Worm (Caenorhabditis elegans) whole organism, young adult: ENCODE measurements around the gene F49F1.10.

ENCODE experiments used
- B0336.3 ChIP-seq: fragments of 200-800 bp; sonication (Bioruptor generic); IDR thresholded peaks from 2 replicates; pipeline ENCODE4 v1.3.6; 2022; ENCODE audit warnings: missing genetic modification characterization, missing compliant biosample characterization
- C06A6.2 ChIP-seq: fragments of 200-800 bp; sonication (Bioruptor generic); conservative IDR thresholded peaks from 2 replicates; pipeline ENCODE4 v1.3.6; 2022; ENCODE audit warnings: missing genetic modification characterization, missing compliant biosample characterization
- F10E7.11 ChIP-seq: sonication (generic microtip); optimal IDR thresholded peaks from 2 replicates; lab custom pipeline; 2017; ENCODE audit warnings: mild to moderate bottlenecking, missing genetic modification characterization, moderate library complexity, missing compliant biosample characterization
- F52B5.7 ChIP-seq: sonication (generic microtip); optimal IDR thresholded peaks from 2 replicates; lab custom pipeline; 2016; ENCODE audit warnings: mild to moderate bottlenecking, missing genetic modification characterization, missing compliant biosample characterization
- F55B11.4 ChIP-seq: sonication (generic microtip); optimal IDR thresholded peaks from 2 replicates; lab custom pipeline; 2016; ENCODE audit warnings: missing compliant biosample characterization, missing genetic modification characterization, borderline replicate concordance; ENCODE audit not compliant: insufficient read depth
- K12H6.12 ChIP-seq: fragments of 200-800 bp; sonication (Bioruptor generic); optimal IDR thresholded peaks from 2 replicates; lab custom pipeline; 2018; ENCODE audit warnings: mild to moderate bottlenecking, missing genetic modification characterization, missing compliant biosample characterization
- Y53F4B.3 ChIP-seq: fragments of 200-800 bp; sonication (Bioruptor generic); IDR thresholded peaks from 2 replicates; pipeline ENCODE4 v1.3.6; 2022; ENCODE audit warnings: missing genetic modification reagents, missing genetic modification characterization, missing compliant biosample characterization
- ZK185.1 ChIP-seq: sonication (generic microtip); optimal IDR thresholded peaks from 2 replicates; lab custom pipeline; 2016; ENCODE audit warnings: mild to moderate bottlenecking, missing genetic modification characterization, missing compliant biosample characterization; ENCODE audit not compliant: poor library complexity, severe bottlenecking
- akir-1 ChIP-seq: fragments of 200-800 bp; sonication (Bioruptor generic); optimal IDR thresholded peaks from 2 replicates; lab custom pipeline; 2018; ENCODE audit warnings: mild to moderate bottlenecking, missing genetic modification characterization, moderate library complexity, missing compliant biosample characterization
- attf-5 ChIP-seq: fragments of 200-800 bp; sonication (Bioruptor generic); optimal IDR thresholded peaks from 2 replicates; lab custom pipeline; 2018; ENCODE audit warnings: mild to moderate bottlenecking, missing genetic modification characterization, missing compliant biosample characterization
- cebp-1 ChIP-seq, 2 experiments: fragments of 200-800 bp in 1 of 2; sonication (Bioruptor generic) in 1 of 2; sonication (generic microtip) in 1 of 2; IDR thresholded peaks in 1 of 2; optimal IDR thresholded peaks in 1 of 2; 2 replicates each; pipeline versions ENCODE4 v1.3.6 to Lab custom; 2017 to 2022; ENCODE audit warnings: missing compliant biosample characterization in 2 of 2, missing genetic modification characterization in 2 of 2, mild to moderate bottlenecking in 1 of 2, missing genetic modification reagents in 1 of 2, moderate library complexity in 1 of 2
- ceh-91 ChIP-seq: fragments of 200-800 bp; sonication (Bioruptor generic); IDR thresholded peaks from 2 replicates; pipeline ENCODE4 v1.3.6; 2022; ENCODE audit warnings: missing genetic modification reagents, missing genetic modification characterization, missing compliant biosample characterization
- ekl-4 ChIP-seq: fragments of 200-800 bp; sonication (Bioruptor generic); IDR thresholded peaks from 2 replicates; pipeline ENCODE4 v1.3.6; 2022; ENCODE audit warnings: missing genetic modification reagents, missing genetic modification characterization, missing compliant biosample characterization
- fkh-3 ChIP-seq: sonication (generic microtip); optimal IDR thresholded peaks from 2 replicates; lab custom pipeline; 2016; ENCODE audit warnings: mild to moderate bottlenecking, missing genetic modification characterization, missing compliant biosample characterization
- him-1 ChIP-seq: sonication (generic microtip); optimal IDR thresholded peaks from 2 replicates; lab custom pipeline; 2016; ENCODE audit warnings: missing genotype, missing genetic modification reagents, missing genetic modification characterization, missing compliant biosample characterization
- hlh-12 ChIP-seq: sonication (generic microtip); optimal IDR thresholded peaks from 2 replicates; lab custom pipeline; 2016; ENCODE audit warnings: missing genetic modification characterization, missing compliant biosample characterization
- hmg-1.2 ChIP-seq: fragments of 200-800 bp; sonication (Bioruptor generic); IDR thresholded peaks from 2 replicates; pipeline ENCODE4 v1.3.6; 2022; ENCODE audit warnings: missing genetic modification reagents, missing genetic modification characterization, missing compliant biosample characterization
- let-607 ChIP-seq, 2 experiments: fragments of 200-800 bp in 1 of 2; sonication (Bioruptor generic) in 1 of 2; sonication (generic microtip) in 1 of 2; optimal IDR thresholded peaks; 2 replicates each; lab custom pipeline; 2016 to 2018; ENCODE audit warnings: mild to moderate bottlenecking in 2 of 2, missing compliant biosample characterization in 2 of 2, missing genetic modification characterization in 2 of 2, moderate library complexity in 2 of 2, missing genotype in 1 of 2
- lin-54 ChIP-seq: fragments of 200-800 bp; sonication (Bioruptor generic); optimal IDR thresholded peaks from 2 replicates; lab custom pipeline; 2018; ENCODE audit warnings: mild to moderate bottlenecking, missing genetic modification characterization, missing compliant biosample characterization
- madf-10 ChIP-seq: sonication (generic microtip); optimal IDR thresholded peaks from 2 replicates; lab custom pipeline; 2016; ENCODE audit warnings: mild to moderate bottlenecking, missing genetic modification characterization, missing compliant biosample characterization
- mcd-1 ChIP-seq: fragments of 200-800 bp; sonication (Bioruptor generic); IDR thresholded peaks from 2 replicates; pipeline ENCODE4 v1.3.6; 2022; ENCODE audit warnings: missing genetic modification reagents, missing genetic modification characterization, missing compliant biosample characterization
- nfyb-1 ChIP-seq: fragments of 200-800 bp; sonication (Bioruptor generic); IDR thresholded peaks from 2 replicates; pipeline ENCODE4 v1.3.6; 2022; ENCODE audit warnings: missing genetic modification reagents, missing genetic modification characterization, missing compliant biosample characterization
- nhr-90 ChIP-seq: sonication (generic microtip); optimal IDR thresholded peaks from 2 replicates; lab custom pipeline; 2016; ENCODE audit warnings: missing genotype, mild to moderate bottlenecking, missing genetic modification characterization, missing compliant biosample characterization
- rcor-1 ChIP-seq: fragments of 200-800 bp; sonication (Bioruptor generic); IDR thresholded peaks from 2 replicates; pipeline ENCODE4 v1.3.6; 2022; ENCODE audit warnings: missing genetic modification reagents, missing genetic modification characterization, missing compliant biosample characterization
- snpc-1.1 ChIP-seq: sonication (generic microtip); optimal IDR thresholded peaks from 2 replicates; lab custom pipeline; 2017; ENCODE audit warnings: missing genetic modification characterization, mild to moderate bottlenecking, missing compliant biosample characterization, antibody characterized with exemption, moderate library complexity, missing genotype, missing genetic modification reagents; ENCODE audit not compliant: insufficient read depth
- somi-1 ChIP-seq: fragments of 200-800 bp; sonication (Bioruptor generic); optimal IDR thresholded peaks from 2 replicates; lab custom pipeline; 2018; ENCODE audit warnings: mild to moderate bottlenecking, missing genetic modification characterization, missing compliant biosample characterization
- zfh-2 ChIP-seq: fragments of 200-800 bp; sonication (Bioruptor generic); conservative IDR thresholded peaks from 2 replicates; pipeline ENCODE4 v1.3.6; 2022; ENCODE audit warnings: missing genetic modification reagents, missing genetic modification characterization, missing compliant biosample characterization
- ztf-18 ChIP-seq: sonication (generic microtip); optimal IDR thresholded peaks from 2 replicates; lab custom pipeline; 2016; ENCODE audit warnings: missing genotype, mild to moderate bottlenecking, missing genetic modification characterization, missing compliant biosample characterization
- ztf-22 ChIP-seq: fragments of 200-800 bp; sonication (Bioruptor generic); optimal IDR thresholded peaks from 2 replicates; lab custom pipeline; 2018; ENCODE audit warnings: mild to moderate bottlenecking, missing genetic modification characterization, moderate library complexity, missing compliant biosample characterization
- ztf-25 ChIP-seq: fragments of 200-800 bp; sonication (Bioruptor generic); IDR thresholded peaks from 2 replicates; pipeline ENCODE4 v1.3.6; 2022; ENCODE audit warnings: missing genetic modification reagents, missing genetic modification characterization, missing compliant biosample characterization
- ztf-28 ChIP-seq: fragments of 200-800 bp; sonication (Bioruptor generic); IDR thresholded peaks from 2 replicates; pipeline ENCODE4 v1.3.6; 2022; ENCODE audit warnings: missing genetic modification reagents, missing genetic modification characterization, missing compliant biosample characterization
- ztf-3 ChIP-seq: fragments of 200-800 bp; sonication (Bioruptor generic); optimal IDR thresholded peaks from 2 replicates; lab custom pipeline; 2018; ENCODE audit warnings: mild to moderate bottlenecking, missing genetic modification characterization, missing compliant biosample characterization

The F49F1.10 gene

ce11 chrIV:4093087-4093486 lies 45.8 kb downstream of the F49F1.10 start (continued):
- TF ChIP-seq F52B5.7 (tag; lab: Kevin White, UChicago) (no peak), nhr-90 (tag; lab: Kevin White, UChicago) (peak; percentile 3), him-1 (tag; lab: Kevin White, UChicago) (no peak), C06A6.2 (peak; percentile 42; the same call in 1 of the 2 replicates), mcd-1 (GFP tag; lab: Robert Waterston, UW) (peak; percentile 56), fkh-3 (tag; lab: Kevin White, UChicago) (no peak), hmg-1.2 (GFP tag; lab: Robert Waterston, UW) (peak; percentile 92), K12H6.12 (peak; percentile 72), B0336.3 (GFP tag; lab: Robert Waterston, UW) (peak; percentile 54; the same call in 1 of the 2 replicates), attf-5 (peak; percentile 81), akir-1 (GFP tag; lab: Kevin White, UChicago) (no peak), ztf-3 (no peak), ekl-4 (no peak), F55B11.4 (tag; lab: Kevin White, UChicago) (no peak), ZK185.1 (tag; lab: Kevin White, UChicago) (peak; percentile 65), snpc-1.1 (tag; lab: Kevin White, UChicago) (no peak), ztf-28 (GFP tag; lab: Robert Waterston, UW) (no peak), rcor-1 (GFP tag; lab: Robert Waterston, UW) (no peak), somi-1 (peak; percentile 44), ztf-22 (GFP tag; lab: Kevin White, UChicago) (no peak), nfyb-1 (GFP tag; lab: Robert Waterston, UW) (peak; percentile 76), F10E7.11 (no peak), cebp-1 (GFP tag; IDR thresholded peaks at IDR 0.05; lab: Robert Waterston, UW) (no peak), cebp-1 (tag; optimal IDR thresholded peaks at IDR 0.05; lab: Kevin White, UChicago) (peak; percentile 84), lin-54 (GFP tag; lab: Kevin White, UChicago) (peak; percentile 3), hlh-12 (tag; lab: Kevin White, UChicago) (no peak), zfh-2 (GFP tag; lab: Robert Waterston, UW) (peak; percentile 95), Y53F4B.3 (no peak), ztf-25 (GFP tag; lab: Robert Waterston, UW) (no peak), madf-10 (tag; lab: Kevin White, UChicago) (no peak), ztf-18 (peak; percentile 0), ceh-91 (GFP tag; lab: Robert Waterston, UW) (no peak), let-607 (tag; optimal IDR thresholded peaks at IDR 0.05; lab: Kevin White, UChicago) (peak; percentile 6 to 56)
